Worm (Caenorhabditis elegans): ENCODE results near the gene F55A4.7.

The F55A4.7 gene

DNA sequence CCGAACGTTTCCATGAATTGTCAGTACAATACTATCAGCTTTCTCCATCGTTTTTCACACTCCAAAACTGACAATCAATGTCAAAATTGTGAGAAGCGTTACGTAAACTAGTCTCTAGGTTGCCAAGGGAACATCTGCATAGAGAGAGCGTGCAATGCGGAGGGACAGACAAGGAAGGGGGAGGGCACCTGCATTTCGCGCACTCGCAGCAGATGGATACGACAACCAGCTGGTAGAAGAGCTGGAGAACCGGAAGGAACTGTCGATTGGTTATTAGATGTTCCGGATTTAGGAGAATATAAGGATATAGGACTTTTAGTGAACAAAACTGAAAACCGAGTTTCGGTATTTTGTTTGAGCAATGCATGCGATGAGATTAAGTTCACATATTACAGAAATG, 30.7 kb upstream of the F55A4.7 start, which contains the start of gene mksr-1:
Gene mksr-1 (minus strand): TSS at position 144 of the 400 bp plus-strand sequence.
- TF ChIP-seq ceh-82 (tag; optimal IDR thresholded peaks at IDR 0.05) (no peak), hlh-4 (tag; optimal IDR thresholded peaks at IDR 0.05) (no peak), mdl-1 (tag; optimal IDR thresholded peaks at IDR 0.05) (no peak), mep-1 (tag; optimal IDR thresholded peaks at IDR 0.05) (no peak), vab-15 (tag; optimal IDR thresholded peaks at IDR 0.05) (no peak), F16B12.6 (tag; optimal IDR thresholded peaks at IDR 0.05) (no peak), nhr-28 (tag; optimal IDR thresholded peaks at IDR 0.05) (no peak), lir-3 (tag; optimal IDR thresholded peaks at IDR 0.05; ENCODE audit: poor library complexity) (no peak), pag-3 (tag; optimal IDR thresholded peaks at IDR 0.05; ENCODE audit: borderline replicate concordance, insufficient read depth) (no peak), unc-62 (GFP tag; optimal IDR thresholded peaks at IDR 0.05) (no peak), snpc-4 (tag; optimal IDR thresholded peaks at IDR 0.05) (no peak)

DNA sequence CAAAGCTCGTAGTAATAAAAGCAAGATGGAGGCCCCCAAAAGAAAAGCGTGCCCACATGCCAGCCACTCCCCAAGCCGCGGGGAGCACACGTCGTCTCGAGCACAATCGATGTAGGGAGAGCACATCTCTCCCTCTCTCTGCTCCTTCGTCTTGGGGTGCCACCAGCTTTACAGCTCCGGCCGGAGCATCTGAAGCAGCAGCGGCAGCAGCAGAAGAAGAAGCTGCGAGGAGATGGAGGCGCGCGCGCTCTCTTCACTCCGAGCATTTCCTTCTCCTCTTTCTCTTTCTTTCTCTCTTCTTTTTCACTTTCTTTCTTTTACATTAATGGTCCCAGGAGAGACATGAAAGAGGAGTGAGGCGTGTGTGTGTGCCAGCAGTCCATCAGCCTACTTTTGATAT, 25.8 kb upstream of the F55A4.7 start:
- peak; percentile 86 for TF ChIP-seq skn-1 (tag; optimal IDR thresholded peaks at IDR 0.05)
- TF ChIP-seq lin-39 (tag; optimal IDR thresholded peaks at IDR 0.05), result no peak
- TF ChIP-seq ceh-88 (GFP tag; IDR thresholded peaks at IDR 0.05), result no peak
- no peak for TF ChIP-seq nhr-20 (tag; optimal IDR thresholded peaks at IDR 0.05)
- TF ChIP-seq lin-15B (tag; optimal IDR thresholded peaks at IDR 0.05), result no peak
- peak; percentile 4 to 51 (median 43) for TF ChIP-seq ceh-82 (tag; optimal IDR thresholded peaks at IDR 0.05)
- no peak for TF ChIP-seq pqm-1 (tag; optimal IDR thresholded peaks at IDR 0.05)
- no peak for TF ChIP-seq nhr-11 (tag; optimal IDR thresholded peaks at IDR 0.05)
- TF ChIP-seq lsy-2 (tag; optimal IDR thresholded peaks at IDR 0.05), result peak in 1 of 2 experiments; percentile 49
- peak; percentile 36 for TF ChIP-seq egl-13 (tag; optimal IDR thresholded peaks at IDR 0.05)
- TF ChIP-seq mep-1 (tag; optimal IDR thresholded peaks at IDR 0.05), result peak; percentile 42
- TF ChIP-seq rnt-1 (tag; optimal IDR thresholded peaks at IDR 0.05), result peak; percentile 64
- TF ChIP-seq C04F5.9 (tag; optimal IDR thresholded peaks at IDR 0.05), result no peak
- no peak for TF ChIP-seq nhr-84 (tag; optimal IDR thresholded peaks at IDR 0.05)
- TF ChIP-seq nhr-28 (tag; optimal IDR thresholded peaks at IDR 0.05), result no peak
- TF ChIP-seq ceh-63 (GFP tag; optimal IDR thresholded peaks at IDR 0.05), result no peak
- no peak for TF ChIP-seq zag-1 (tag; optimal IDR thresholded peaks at IDR 0.05)
- TF ChIP-seq pax-3 (tag; optimal IDR thresholded peaks at IDR 0.05), result no peak
- TF ChIP-seq efl-3 (GFP tag; optimal IDR thresholded peaks at IDR 0.05), result no peak
- TF ChIP-seq ets-5 (GFP tag; IDR thresholded peaks at IDR 0.05), result no peak
- TF ChIP-seq nhr-12 (tag; optimal IDR thresholded peaks at IDR 0.05), result no peak
- TF ChIP-seq C16A3.4 (tag; optimal IDR thresholded peaks at IDR 0.05), result no peak
- TF ChIP-seq ces-1 (GFP tag; optimal IDR thresholded peaks at IDR 0.05), result no peak
- no peak for TF ChIP-seq sup-37 (GFP tag; optimal IDR thresholded peaks at IDR 0.05)
- TF ChIP-seq ztf-11 (tag; optimal IDR thresholded peaks at IDR 0.05), result peak in 1 of 2 experiments; percentile 17
- TF ChIP-seq fkh-8 (tag; optimal IDR thresholded peaks at IDR 0.05), result peak; percentile 66
- TF ChIP-seq nhr-90 (tag; optimal IDR thresholded peaks at IDR 0.05; ENCODE audit: poor library complexity), result no peak
- TF ChIP-seq mab-9 (GFP tag; IDR thresholded peaks at IDR 0.05), result no peak
- TF ChIP-seq unc-30 (tag; optimal IDR thresholded peaks at IDR 0.05), result no peak
- TF ChIP-seq dsc-1 (tag; optimal IDR thresholded peaks at IDR 0.05), result peak; percentile 73
- TF ChIP-seq hlh-17 (GFP tag; optimal IDR thresholded peaks at IDR 0.05; ENCODE audit: borderline replicate concordance), result no peak
- TF ChIP-seq ceh-90 (tag; optimal IDR thresholded peaks at IDR 0.05), result no peak
- no peak for TF ChIP-seq F16B12.6 (tag; optimal IDR thresholded peaks at IDR 0.05)
- no peak for TF ChIP-seq fos-1 (tag; optimal IDR thresholded peaks at IDR 0.05)
- peak; percentile 44 for TF ChIP-seq nhr-19 (GFP tag; conservative IDR thresholded peaks at IDR 0.05)
- peak; percentile 57 for TF ChIP-seq unc-86 (tag; optimal IDR thresholded peaks at IDR 0.05)
- peak; percentile 66 for TF ChIP-seq ceh-8 (GFP tag; optimal IDR thresholded peaks at IDR 0.05)
- no peak for TF ChIP-seq dpl-1 (GFP tag; optimal IDR thresholded peaks at IDR 0.05)
- TF ChIP-seq tbx-2 (tag; optimal IDR thresholded peaks at IDR 0.05), result peak; percentile 68
- TF ChIP-seq alr-1 (tag; optimal IDR thresholded peaks at IDR 0.05; ENCODE audit: borderline replicate concordance), result no peak
- no peak for TF ChIP-seq unc-130 (tag; optimal IDR thresholded peaks at IDR 0.05)
- TF ChIP-seq irx-1 (tag; optimal IDR thresholded peaks at IDR 0.05), result peak; percentile 23
- TF ChIP-seq grh-1 (GFP tag; IDR thresholded peaks at IDR 0.05), result no peak
- TF ChIP-seq mdl-1 (tag; optimal IDR thresholded peaks at IDR 0.05), result peak in 1 of 2 experiments; percentile 31
- no peak for TF ChIP-seq hlh-4 (tag; optimal IDR thresholded peaks at IDR 0.05)
